Worm (Caenorhabditis elegans) whole organism, young adult: ENCODE data around the gene R13A1.3.

Source experiments
- C17E4.6 ChIP-seq: fragments of 200-800 bp; sonication (Bioruptor generic); IDR thresholded peaks from 2 replicates; pipeline ENCODE4 v1.3.6; 2022; ENCODE audit warnings: missing genetic modification reagents, missing genetic modification characterization, missing compliant biosample characterization
- D2030.7 ChIP-seq: fragments of 200-800 bp; sonication (Bioruptor generic); IDR thresholded peaks from 2 replicates; pipeline ENCODE4 v1.3.6; 2022; ENCODE audit warnings: missing genetic modification reagents, missing genetic modification characterization, missing compliant biosample characterization
- F10E7.11 ChIP-seq: sonication (generic microtip); optimal IDR thresholded peaks from 2 replicates; lab custom pipeline; 2017; ENCODE audit warnings: mild to moderate bottlenecking, missing genetic modification characterization, moderate library complexity, missing compliant biosample characterization
- F23B12.7 ChIP-seq: sonication (generic microtip); optimal IDR thresholded peaks from 2 replicates; lab custom pipeline; 2017; ENCODE audit warnings: missing genetic modification characterization, mild to moderate bottlenecking, missing compliant biosample characterization, antibody characterized with exemption, moderate library complexity; ENCODE audit not compliant: insufficient read depth
- F37B4.10 ChIP-seq: fragments of 200-800 bp; sonication (Bioruptor generic); IDR thresholded peaks from 2 replicates; pipeline ENCODE4 v1.3.6; 2022; ENCODE audit warnings: missing genetic modification characterization, missing compliant biosample characterization
- K12H6.12 ChIP-seq: fragments of 200-800 bp; sonication (Bioruptor generic); optimal IDR thresholded peaks from 2 replicates; lab custom pipeline; 2018; ENCODE audit warnings: mild to moderate bottlenecking, missing genetic modification characterization, missing compliant biosample characterization
- T07F8.4 ChIP-seq: sonication (generic microtip); optimal IDR thresholded peaks from 2 replicates; lab custom pipeline; 2016; ENCODE audit warnings: mild to moderate bottlenecking, missing genetic modification characterization, moderate library complexity, missing compliant biosample characterization
- bed-1 ChIP-seq: fragments of 200-800 bp; sonication (Bioruptor generic); IDR thresholded peaks from 2 replicates; pipeline ENCODE4 v1.3.6; 2022; ENCODE audit warnings: missing genetic modification reagents, missing genetic modification characterization, missing compliant biosample characterization
- ccch-3 ChIP-seq: fragments of 200-800 bp; sonication (Bioruptor generic); optimal IDR thresholded peaks from 2 replicates; lab custom pipeline; 2018; ENCODE audit warnings: mild to moderate bottlenecking, missing genetic modification characterization, missing compliant biosample characterization
- ceh-27 ChIP-seq: fragments of 200-800 bp; sonication (Bioruptor generic); optimal IDR thresholded peaks from 2 replicates; lab custom pipeline; 2018; ENCODE audit warnings: mild to moderate bottlenecking, missing genetic modification characterization, moderate library complexity, missing compliant biosample characterization
- ceh-91 ChIP-seq: fragments of 200-800 bp; sonication (Bioruptor generic); IDR thresholded peaks from 2 replicates; pipeline ENCODE4 v1.3.6; 2022; ENCODE audit warnings: missing genetic modification reagents, missing genetic modification characterization, missing compliant biosample characterization
- dox-1 ChIP-seq: fragments of 200-800 bp; sonication (Bioruptor generic); IDR thresholded peaks from 2 replicates; pipeline ENCODE4 v1.3.6; 2022; ENCODE audit warnings: missing genetic modification reagents, missing genetic modification characterization, missing compliant biosample characterization
- dpl-1 ChIP-seq: fragments of 150-350 bp; optimal IDR thresholded peaks from 2 replicates; lab custom pipeline; 2014; ENCODE audit warnings: missing biosample characterization, missing genetic modification reagents, missing genetic modification characterization
- efl-1 ChIP-seq: fragments of 150-350 bp; optimal IDR thresholded peaks from 2 replicates; lab custom pipeline; 2014; ENCODE audit warnings: missing biosample characterization, missing genetic modification reagents, missing genetic modification characterization
- fkh-3 ChIP-seq: sonication (generic microtip); optimal IDR thresholded peaks from 2 replicates; lab custom pipeline; 2016; ENCODE audit warnings: mild to moderate bottlenecking, missing genetic modification characterization, missing compliant biosample characterization
- him-1 ChIP-seq: sonication (generic microtip); optimal IDR thresholded peaks from 2 replicates; lab custom pipeline; 2016; ENCODE audit warnings: missing genotype, missing genetic modification reagents, missing genetic modification characterization, missing compliant biosample characterization
- let-526 ChIP-seq: fragments of 200-800 bp; sonication (Bioruptor generic); IDR thresholded peaks from 2 replicates; pipeline ENCODE4 v1.3.6; 2022; ENCODE audit warnings: missing genetic modification reagents, missing genetic modification characterization, missing compliant biosample characterization
- let-607 ChIP-seq, 2 experiments: fragments of 200-800 bp in 1 of 2; sonication (Bioruptor generic) in 1 of 2; sonication (generic microtip) in 1 of 2; optimal IDR thresholded peaks; 2 replicates each; lab custom pipeline; 2016 to 2018; ENCODE audit warnings: mild to moderate bottlenecking in 2 of 2, missing compliant biosample characterization in 2 of 2, missing genetic modification characterization in 2 of 2, moderate library complexity in 2 of 2, missing genotype in 1 of 2
- lin-26 ChIP-seq: fragments of 200-800 bp; sonication (Bioruptor generic); IDR thresholded peaks from 2 replicates; pipeline ENCODE4 v1.3.6; 2022; ENCODE audit warnings: missing genetic modification reagents, missing genetic modification characterization, missing compliant biosample characterization
- lin-35 ChIP-seq, 3 experiments: fragments of 150-350 bp in 2 of 3; sonication (generic microtip) in 1 of 3; optimal IDR thresholded peaks; 2 replicates each; lab custom pipeline; 2014 to 2018; ENCODE audit warnings: missing biosample characterization in 3 of 3, missing genetic modification characterization in 3 of 3, missing genetic modification reagents in 3 of 3
- lsl-1 ChIP-seq: fragments of 200-800 bp; sonication (Bioruptor generic); optimal IDR thresholded peaks from 2 replicates; lab custom pipeline; 2018; ENCODE audit warnings: mild to moderate bottlenecking, missing genetic modification characterization, moderate library complexity, missing compliant biosample characterization
- madf-10 ChIP-seq: sonication (generic microtip); optimal IDR thresholded peaks from 2 replicates; lab custom pipeline; 2016; ENCODE audit warnings: mild to moderate bottlenecking, missing genetic modification characterization, missing compliant biosample characterization
- nfya-1 ChIP-seq: sonication (generic microtip); optimal IDR thresholded peaks from 2 replicates; lab custom pipeline; 2017; ENCODE audit warnings: antibody characterized with exemption, missing compliant biosample characterization, missing genetic modification characterization, borderline replicate concordance; ENCODE audit not compliant: insufficient read depth
- nfyb-1 ChIP-seq: fragments of 200-800 bp; sonication (Bioruptor generic); IDR thresholded peaks from 2 replicates; pipeline ENCODE4 v1.3.6; 2022; ENCODE audit warnings: missing genetic modification reagents, missing genetic modification characterization, missing compliant biosample characterization
- nhr-179 ChIP-seq: sonication (generic microtip); optimal IDR thresholded peaks from 2 replicates; lab custom pipeline; 2016; ENCODE audit warnings: mild to moderate bottlenecking, missing genetic modification characterization, missing compliant biosample characterization
- nhr-27 ChIP-seq: fragments of 200-800 bp; sonication (Bioruptor generic); optimal IDR thresholded peaks from 2 replicates; lab custom pipeline; 2018; ENCODE audit warnings: mild to moderate bottlenecking, missing genetic modification characterization, moderate library complexity, missing compliant biosample characterization
- nhr-80 ChIP-seq: sonication (generic microtip); optimal IDR thresholded peaks from 2 replicates; lab custom pipeline; 2016; ENCODE audit warnings: missing genetic modification characterization, missing compliant biosample characterization
- rcor-1 ChIP-seq: fragments of 200-800 bp; sonication (Bioruptor generic); IDR thresholded peaks from 2 replicates; pipeline ENCODE4 v1.3.6; 2022; ENCODE audit warnings: missing genetic modification reagents, missing genetic modification characterization, missing compliant biosample characterization
- rec-8 ChIP-seq, 2 experiments: sonication (generic microtip); optimal IDR thresholded peaks; 2 replicates each; lab custom pipeline; 2016; ENCODE audit warnings: mild to moderate bottlenecking in 2 of 2, missing genetic modification characterization in 2 of 2, missing genetic modification reagents in 2 of 2, missing genotype in 2 of 2, missing biosample characterization in 1 of 2, missing compliant biosample characterization in 1 of 2, moderate library complexity in 1 of 2
- rpc-1 ChIP-seq, 2 experiments: fragments of 150-350 bp in 1 of 2; sonication (generic microtip) in 1 of 2; optimal IDR thresholded peaks; 2 replicates each; lab custom pipeline; 2014 to 2018; ENCODE audit warnings: missing biosample characterization in 1 of 2, missing genetic modification characterization in 1 of 2, missing genetic modification reagents in 1 of 2, missing genotype in 1 of 2
- sea-2 ChIP-seq: fragments of 200-800 bp; sonication (Bioruptor generic); IDR thresholded peaks from 2 replicates; pipeline ENCODE4 v1.3.6; 2022; ENCODE audit warnings: missing genetic modification characterization, missing compliant biosample characterization
- somi-1 ChIP-seq: fragments of 200-800 bp; sonication (Bioruptor generic); optimal IDR thresholded peaks from 2 replicates; lab custom pipeline; 2018; ENCODE audit warnings: mild to moderate bottlenecking, missing genetic modification characterization, missing compliant biosample characterization
- tbx-9 ChIP-seq: sonication (generic microtip); optimal IDR thresholded peaks from 2 replicates; lab custom pipeline; 2016; ENCODE audit warnings: borderline replicate concordance, missing genetic modification characterization, inconsistent platforms, missing compliant biosample characterization
- unc-62 ChIP-seq: fragments of 150-350 bp; optimal IDR thresholded peaks from 2 replicates; lab custom pipeline; 2014; ENCODE audit warnings: missing biosample characterization, missing genetic modification reagents, missing genetic modification characterization
- ztf-3 ChIP-seq: fragments of 200-800 bp; sonication (Bioruptor generic); optimal IDR thresholded peaks from 2 replicates; lab custom pipeline; 2018; ENCODE audit warnings: mild to moderate bottlenecking, missing genetic modification characterization, missing compliant biosample characterization
- ztf-6 ChIP-seq: fragments of 200-800 bp; sonication (Bioruptor generic); IDR thresholded peaks from 2 replicates; pipeline ENCODE4 v1.3.6; 2022; ENCODE audit warnings: missing genetic modification reagents, missing genetic modification characterization, missing compliant biosample characterization

R13A1.3 gene

ce11 chrIV:7175346-7175745 lies 28.4 kb upstream of the R13A1.3 start, which contains the start of gene C42D4.19:
Gene C42D4.19 (plus strand): TSS chrIV:7175646.
- TF ChIP-seq C17E4.6: no peak
- TF ChIP-seq ceh-91 (GFP tag; lab: Robert Waterston, UW): no peak
- no peak for TF ChIP-seq dox-1
- TF ChIP-seq F10E7.11 (tag; lab: Kevin White, UChicago): no peak
- TF ChIP-seq bed-1 (GFP tag; lab: Robert Waterston, UW): no peak
- no peak for TF ChIP-seq sea-2 (GFP tag; lab: Robert Waterston, UW)
- TF ChIP-seq ccch-3 (GFP tag; lab: Kevin White, UChicago): no peak
- no peak for TF ChIP-seq ceh-27 (GFP tag; lab: Kevin White, UChicago)
- no peak for TF ChIP-seq somi-1 (GFP tag; lab: Kevin White, UChicago)
- no peak for TF ChIP-seq lin-26 (GFP tag; lab: Robert Waterston, UW)
- TF ChIP-seq nhr-179 (tag; lab: Kevin White, UChicago): no peak
- TF ChIP-seq rec-8 (tag; optimal IDR thresholded peaks at IDR 0.05; lab: Kevin White, UChicago): no peak
- no peak for TF ChIP-seq K12H6.12 (tag; lab: Kevin White, UChicago)

ce11 chrIV:7176887-7177286 lies 26.9 kb upstream of the R13A1.3 start, which contains the start of gene str-44:
Gene str-44 (plus strand): TSS chrIV:7177187.
- TF ChIP-seq F23B12.7 (tag; lab: Kevin White, UChicago) (no peak), rcor-1 (no peak), let-526 (GFP tag; lab: Robert Waterston, UW) (no peak), ztf-6 (GFP tag; lab: Robert Waterston, UW) (no peak), let-607 (tag; optimal IDR thresholded peaks at IDR 0.05; lab: Kevin White, UChicago) (no peak), tbx-9 (tag; lab: Kevin White, UChicago) (no peak), D2030.7 (GFP tag; lab: Robert Waterston, UW) (no peak), T07F8.4 (tag; lab: Kevin White, UChicago) (no peak), ztf-3 (GFP tag; lab: Kevin White, UChicago) (no peak), nhr-27 (no peak), madf-10 (tag; lab: Kevin White, UChicago) (no peak), lin-35 (GFP tag; optimal IDR thresholded peaks at IDR 0.05; lab: Kevin White, UChicago) (no peak), rpc-1 (optimal IDR thresholded peaks at IDR 0.05; lab: Kevin White, UChicago) (no peak), rpc-1 (tag; optimal IDR thresholded peaks at IDR 0.05; lab: Kevin White, UChicago) (no peak), him-1 (no peak), lsl-1 (GFP tag; lab: Kevin White, UChicago) (no peak), F37B4.10 (no peak), fkh-3 (tag; lab: Kevin White, UChicago) (no peak), efl-1 (GFP tag; lab: Kevin White, UChicago) (no peak)

DNA sequence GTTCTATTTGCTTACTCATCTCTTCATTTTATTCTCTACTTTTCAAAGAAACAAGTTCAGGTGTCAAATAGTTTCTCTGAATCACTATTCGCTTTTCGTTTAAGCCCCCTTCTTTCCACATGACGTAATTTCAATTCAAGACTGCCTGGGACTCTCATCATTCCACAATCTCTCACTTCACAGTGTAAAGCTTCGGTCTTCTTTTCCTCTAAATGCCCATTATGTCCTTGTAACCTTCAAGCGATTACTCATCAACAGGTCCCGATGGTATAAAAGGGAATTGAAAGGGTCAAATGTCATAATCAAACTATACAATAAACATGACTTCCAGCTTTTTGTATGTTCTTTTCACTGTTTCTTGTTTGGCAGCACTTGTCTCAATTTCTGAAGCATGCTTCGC lies 24.9 kb upstream of the R13A1.3 start, which contains the start of gene C42D4.3:
Gene C42D4.3, plus strand, starts transcription at position 298 of the 400 bp plus-strand sequence.
- TF ChIP-seq lin-26 (GFP tag; lab: Robert Waterston, UW): no peak
- TF ChIP-seq nfya-1 (tag; lab: Kevin White, UChicago): no peak
- TF ChIP-seq ceh-27 (GFP tag; lab: Kevin White, UChicago): no peak

DNA sequence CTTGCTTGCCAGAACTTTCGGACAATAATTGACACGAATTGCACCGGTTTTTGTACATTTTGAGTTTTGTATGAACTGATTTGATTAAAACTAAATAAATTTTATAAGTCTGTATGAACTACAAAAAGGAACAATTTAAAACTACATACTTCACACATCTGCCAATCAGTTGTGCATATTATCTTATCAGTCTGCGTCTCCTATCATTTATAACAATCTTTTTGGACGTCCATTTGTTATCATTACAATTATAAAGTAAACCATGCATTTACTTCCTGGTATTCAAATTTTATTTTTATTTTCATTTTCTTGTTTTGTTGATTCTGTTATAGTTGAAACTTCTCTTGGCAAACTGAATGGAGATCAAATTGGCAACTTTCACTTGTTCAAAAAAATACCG lies 23.5 kb upstream of the R13A1.3 start, which contains the start of gene cest-10:
Gene cest-10, plus strand, starts transcription at position 254 of the 400 bp plus-strand sequence.
- TF ChIP-seq unc-62 (GFP tag; lab: Kevin White, UChicago) (peak; percentile 54), nfyb-1 (GFP tag; lab: Robert Waterston, UW) (no peak), dpl-1 (no peak), let-607 (tag; optimal IDR thresholded peaks at IDR 0.05; lab: Kevin White, UChicago) (peak in 1 of 2 experiments; percentile 67), nhr-80 (peak; percentile 72)
